Worm (Caenorhabditis elegans): ENCODE measurements around the gene npr-36.

DNA sequence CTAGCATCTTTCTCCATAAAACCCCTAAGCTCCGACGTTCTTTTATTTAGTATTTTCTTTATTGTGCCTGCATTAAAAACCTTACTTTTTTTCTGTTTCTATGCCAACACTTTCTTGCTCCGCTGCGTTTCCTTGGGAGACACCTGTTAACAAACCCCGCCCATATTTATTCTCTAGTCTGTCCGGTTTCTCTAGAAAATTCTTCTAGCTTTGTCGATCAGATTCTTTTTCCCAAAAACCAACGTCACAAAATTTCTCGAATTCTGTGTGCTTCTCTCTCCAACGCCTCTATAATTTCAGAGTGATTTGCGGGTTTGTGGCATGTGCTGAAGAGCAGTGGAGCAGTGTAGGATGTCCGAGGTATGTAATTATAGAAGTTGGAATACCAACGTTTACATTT is 41.3 kb upstream of the npr-36 start, which contains the start of gene ptr-5:
- TF ChIP-seq nhr-237 (tag; optimal IDR thresholded peaks at IDR 0.05) (no peak), mab-5 (tag; optimal IDR thresholded peaks at IDR 0.05) (no peak), blmp-1 (tag; optimal IDR thresholded peaks at IDR 0.05; ENCODE audit: insufficient read depth) (no peak), nhr-25 (tag; optimal IDR thresholded peaks at IDR 0.05) (no peak), ztf-11 (tag; optimal IDR thresholded peaks at IDR 0.05) (no peak)
